Worm (Caenorhabditis elegans) whole organism, L3 larva: ENCODE measurements around the gene pqn-10.

Source experiments
- ZK546.5 ChIP-seq: sonication (generic microtip); optimal IDR thresholded peaks from 2 replicates; lab custom pipeline; 2017; ENCODE audit warnings: missing biosample characterization, missing genetic modification characterization
- ceh-16 ChIP-seq: sonication (generic microtip); optimal IDR thresholded peaks from 2 replicates; lab custom pipeline; 2017; ENCODE audit warnings: missing biosample characterization, missing genetic modification characterization
- ceh-28 ChIP-seq: fragments of 150-350 bp; optimal IDR thresholded peaks from 2 replicates; lab custom pipeline; 2014; ENCODE audit warnings: missing biosample characterization, missing genetic modification reagents, missing genetic modification characterization
- ceh-9 ChIP-seq: sonication (generic microtip); optimal IDR thresholded peaks from 2 replicates; lab custom pipeline; 2018; ENCODE audit warnings: missing biosample characterization, missing genetic modification characterization
- daf-12 ChIP-seq: fragments of 150-350 bp; optimal IDR thresholded peaks from 2 replicates; lab custom pipeline; 2014; ENCODE audit warnings: missing biosample characterization, missing genetic modification reagents, missing genetic modification characterization
- elt-1 ChIP-seq: fragments of 150-350 bp; optimal IDR thresholded peaks from 2 replicates; lab custom pipeline; 2014; ENCODE audit warnings: missing biosample characterization, missing genetic modification characterization
- elt-2 ChIP-seq: sonication (generic microtip); optimal IDR thresholded peaks from 2 replicates; lab custom pipeline; 2016; ENCODE audit warnings: missing genetic modification reagents, mild to moderate bottlenecking, missing genetic modification characterization, missing compliant biosample characterization
- elt-3 ChIP-seq, 3 experiments: fragments of 150-350 bp in 1 of 3; sonication (generic microtip) in 2 of 3; optimal IDR thresholded peaks; 2 replicates in 2 of 3; 4 replicates in 1 of 3; lab custom pipeline; 2014 to 2017; ENCODE audit warnings: missing biosample characterization in 3 of 3, missing genetic modification characterization in 3 of 3
- eor-1 ChIP-seq, 2 experiments: fragments of 150-350 bp; optimal IDR thresholded peaks; 2 replicates each; lab custom pipeline; 2014 to 2018; ENCODE audit warnings: missing biosample characterization in 2 of 2, missing genetic modification characterization in 2 of 2
- fkh-2 ChIP-seq: fragments of 150-350 bp; optimal IDR thresholded peaks from 2 replicates; lab custom pipeline; 2014; ENCODE audit warnings: missing biosample characterization, missing genetic modification reagents, missing genetic modification characterization
- fos-1 ChIP-seq: fragments of 150-350 bp; optimal IDR thresholded peaks from 2 replicates; lab custom pipeline; 2014; ENCODE audit warnings: missing biosample characterization, missing genetic modification characterization
- hmg-11 ChIP-seq: sonication (generic microtip); optimal IDR thresholded peaks from 2 replicates; lab custom pipeline; 2016; ENCODE audit warnings: missing genetic modification characterization, missing compliant biosample characterization
- lin-15B ChIP-seq: fragments of 150-350 bp; optimal IDR thresholded peaks from 2 replicates; lab custom pipeline; 2014; ENCODE audit warnings: missing biosample characterization, missing genetic modification characterization
- lsy-12 ChIP-seq: sonication (generic microtip); optimal IDR thresholded peaks from 2 replicates; lab custom pipeline; 2016; ENCODE audit warnings: mild to moderate bottlenecking, missing genetic modification characterization, missing compliant biosample characterization
- mml-1 ChIP-seq: fragments of 150-350 bp; sonication (generic microtip); optimal IDR thresholded peaks from 3 replicates; lab custom pipeline; 2014; ENCODE audit warnings: missing biosample characterization, missing genetic modification characterization
- nfya-1 ChIP-seq: sonication (generic microtip); optimal IDR thresholded peaks from 2 replicates; lab custom pipeline; 2017; ENCODE audit warnings: missing genetic modification characterization, mild to moderate bottlenecking, missing compliant biosample characterization, antibody characterized with exemption, moderate library complexity; ENCODE audit not compliant: insufficient read depth
- nhr-11 ChIP-seq: fragments of 150-350 bp; optimal IDR thresholded peaks from 2 replicates; lab custom pipeline; 2014; ENCODE audit warnings: missing biosample characterization, missing genetic modification characterization
- nhr-12 ChIP-seq: fragments of 150-350 bp; optimal IDR thresholded peaks from 2 replicates; lab custom pipeline; 2014; ENCODE audit warnings: missing biosample characterization, missing genetic modification characterization
- nhr-25 ChIP-seq: sonication (generic microtip); optimal IDR thresholded peaks from 2 replicates; lab custom pipeline; 2017; ENCODE audit warnings: missing biosample characterization, missing genetic modification characterization
- nhr-28 ChIP-seq: fragments of 150-350 bp; optimal IDR thresholded peaks from 2 replicates; lab custom pipeline; 2014; ENCODE audit warnings: missing biosample characterization, missing genetic modification characterization
- nhr-43 ChIP-seq: sonication (generic microtip); optimal IDR thresholded peaks from 2 replicates; lab custom pipeline; 2016; ENCODE audit warnings: mild to moderate bottlenecking, missing genetic modification characterization, missing compliant biosample characterization; ENCODE audit not compliant: poor library complexity, severe bottlenecking
- nhr-76 ChIP-seq: fragments of 150-350 bp; sonication (generic microtip); optimal IDR thresholded peaks from 5 replicates; lab custom pipeline; 2014; ENCODE audit warnings: missing biosample characterization, missing genetic modification characterization
- nhr-77 ChIP-seq: fragments of 150-350 bp; optimal IDR thresholded peaks from 2 replicates; lab custom pipeline; 2014; ENCODE audit warnings: missing biosample characterization, missing genetic modification characterization
- pha-4 ChIP-seq: fragments of 150-350 bp; optimal IDR thresholded peaks from 2 replicates; lab custom pipeline; 2014; ENCODE audit warnings: missing biosample characterization, missing genetic modification reagents, missing genetic modification characterization
- pqm-1 ChIP-seq: fragments of 150-350 bp; optimal IDR thresholded peaks from 2 replicates; lab custom pipeline; 2017; ENCODE audit warnings: missing biosample characterization, missing genetic modification characterization, inconsistent platforms
- snpc-4 ChIP-seq: fragments of 150-350 bp; optimal IDR thresholded peaks from 2 replicates; lab custom pipeline; 2014; ENCODE audit warnings: missing biosample characterization, missing genetic modification characterization
- unc-62 ChIP-seq: fragments of 150-350 bp; sonication (generic microtip); optimal IDR thresholded peaks from 4 replicates; lab custom pipeline; 2014; ENCODE audit warnings: missing biosample characterization, missing genetic modification reagents, missing genetic modification characterization
- ztf-4 ChIP-seq: fragments of 150-350 bp; optimal IDR thresholded peaks from 2 replicates; lab custom pipeline; 2014; ENCODE audit warnings: missing biosample characterization, missing genetic modification characterization

Gene pqn-10

ce11 chrIII:6499102-6499501 lies 28.9 kb upstream of the pqn-10 start:
- TF ChIP-seq fos-1 (tag; lab: Kevin White, UChicago) (no peak), unc-62 (GFP tag; lab: Kevin White, UChicago) (no peak), pqm-1 (tag; lab: Kevin White, UChicago) (no peak), nhr-25 (tag; lab: Kevin White, UChicago) (no peak)

ce11 chrIII:6500032-6500564 lies 27.9 kb upstream of the pqn-10 start, which contains the start of gene F23F12.3:
Gene F23F12.3, plus strand, starts transcription at chrIII:6500514.
- TF ChIP-seq pqm-1 (tag; lab: Kevin White, UChicago): peak; percentile 21
- TF ChIP-seq elt-2 (tag; lab: Kevin White, UChicago): peak; percentile 56
- TF ChIP-seq nhr-28 (tag; lab: Kevin White, UChicago): no peak
- TF ChIP-seq nfya-1 (tag; lab: Kevin White, UChicago): peak; percentile 53

ce11 chrIII:6507832-6508231 lies 20.2 kb upstream of the pqn-10 start, which contains the start of gene F23F12.12:
Gene F23F12.12, plus strand, starts transcription at chrIII:6508132.
- TF ChIP-seq lsy-12 (tag; lab: Kevin White, UChicago): no peak
- TF ChIP-seq mml-1: no peak
- no peak for TF ChIP-seq elt-2 (tag; lab: Kevin White, UChicago)
- no peak for TF ChIP-seq nhr-77
- no peak for TF ChIP-seq daf-12 (tag; lab: Kevin White, UChicago)
- TF ChIP-seq ztf-4 (tag; lab: Kevin White, UChicago): no peak
- TF ChIP-seq ceh-28 (tag; lab: Kevin White, UChicago): no peak
- TF ChIP-seq snpc-4 (tag; lab: Kevin White, UChicago): no peak
- TF ChIP-seq pha-4 (tag; lab: Kevin White, UChicago): no peak
- no peak for TF ChIP-seq hmg-11 (tag; lab: Kevin White, UChicago)
- TF ChIP-seq, all 47 proteins: peak for 0

ce11 chrIII:6508327-6508726 lies 19.7 kb upstream of the pqn-10 start:
- TF ChIP-seq snpc-4 (tag; lab: Kevin White, UChicago) (no peak), nhr-43 (tag; lab: Kevin White, UChicago) (peak; percentile 76)

ce11 chrIII:6509301-6509700 lies 18.7 kb upstream of the pqn-10 start:
- no peak for TF ChIP-seq eor-1 (tag; optimal IDR thresholded peaks at IDR 0.05; lab: Kevin White, UChicago)
- TF ChIP-seq elt-2 (tag; lab: Kevin White, UChicago): peak; percentile 11
- no peak for TF ChIP-seq ZK546.5 (tag; lab: Kevin White, UChicago)
- no peak for TF ChIP-seq snpc-4 (tag; lab: Kevin White, UChicago)
- peak; percentile 51 for TF ChIP-seq nhr-43 (tag; lab: Kevin White, UChicago)
- TF ChIP-seq nhr-12: no peak

- no peak for TF ChIP-seq fkh-2
- no peak for TF ChIP-seq lin-15B (tag; lab: Kevin White, UChicago)
- TF ChIP-seq lsy-12 (tag; lab: Kevin White, UChicago): no peak
- no peak for TF ChIP-seq elt-1 (tag; lab: Kevin White, UChicago)
- TF ChIP-seq elt-3 (tag; optimal IDR thresholded peaks at IDR 0.05; lab: Kevin White, UChicago): no peak
- no peak for TF ChIP-seq ceh-9 (tag; lab: Kevin White, UChicago)
- no peak for TF ChIP-seq snpc-4 (tag; lab: Kevin White, UChicago)
- TF ChIP-seq nhr-76 (tag; lab: Kevin White, UChicago): no peak
- no peak for TF ChIP-seq eor-1 (tag; optimal IDR thresholded peaks at IDR 0.05; lab: Kevin White, UChicago)
- no peak for TF ChIP-seq nhr-11 (tag; lab: Kevin White, UChicago)
- no peak for TF ChIP-seq ceh-16 (tag; lab: Kevin White, UChicago)
Observed at ce11 chrIII:6514673-6515072, 13.3 kb upstream of the pqn-10 start, which contains the start of gene acr-5. Gene acr-5, minus strand, starts transcription at chrIII:6514773.

ce11 chrIII:6519949-6520348 lies 8.1 kb upstream of the pqn-10 start, which contains the start of gene C09E7.10:
Gene C09E7.10, minus strand, starts transcription at chrIII:6520049.
- no peak for TF ChIP-seq lin-15B (tag; lab: Kevin White, UChicago)
